Worm (Caenorhabditis elegans) whole organism, early embryonic: Measurements from ENCODE around the gene npr-26.

Experiments used
- B0310.2 ChIP-seq: sonication (generic microtip); optimal IDR thresholded peaks from 2 replicates; lab custom pipeline; 2016; ENCODE audit warnings: mild to moderate bottlenecking, missing genetic modification characterization, missing compliant biosample characterization
- F13C5.2 ChIP-seq: sonication (generic microtip); optimal IDR thresholded peaks from 2 replicates; lab custom pipeline; 2017; ENCODE audit warnings: mild to moderate bottlenecking, missing genetic modification characterization, inconsistent platforms, missing compliant biosample characterization
- ama-1 ChIP-seq: fragments of 150-350 bp; optimal IDR thresholded peaks from 2 replicates; lab custom pipeline; 2014
- ceh-13 ChIP-seq: fragments of 200-800 bp; sonication (Bioruptor generic); optimal IDR thresholded peaks from 2 replicates; lab custom pipeline; 2018; ENCODE audit warnings: mild to moderate bottlenecking, missing genetic modification characterization, missing compliant biosample characterization
- ceh-36 ChIP-seq: sonication (generic microtip); optimal IDR thresholded peaks from 2 replicates; lab custom pipeline; 2016; ENCODE audit warnings: missing genetic modification characterization, inconsistent platforms, missing compliant biosample characterization
- ets-7 ChIP-seq: sonication (generic microtip); optimal IDR thresholded peaks from 2 replicates; lab custom pipeline; 2016; ENCODE audit warnings: missing genotype, missing genetic modification characterization, missing compliant biosample characterization
- flt-1 ChIP-seq: fragments of 200-800 bp; sonication (Bioruptor generic); IDR thresholded peaks from 2 replicates; pipeline ENCODE4 v1.3.6; 2022; ENCODE audit warnings: missing genetic modification characterization, missing compliant biosample characterization
- hmbx-1 ChIP-seq: sonication (generic microtip); optimal IDR thresholded peaks from 2 replicates; lab custom pipeline; 2016; ENCODE audit warnings: mild to moderate bottlenecking, missing genetic modification characterization, missing compliant biosample characterization
- hnd-1 ChIP-seq: sonication (generic microtip); optimal IDR thresholded peaks from 2 replicates; lab custom pipeline; 2016; ENCODE audit warnings: missing genetic modification characterization, missing compliant biosample characterization
- pes-1 ChIP-seq: fragments of 200-800 bp; sonication (Bioruptor generic); IDR thresholded peaks from 2 replicates; pipeline ENCODE4 v1.3.6; 2022; ENCODE audit warnings: missing genetic modification reagents, missing genetic modification characterization, missing compliant biosample characterization
- scrt-1 ChIP-seq: fragments of 200-800 bp; sonication (Bioruptor generic); IDR thresholded peaks from 2 replicates; pipeline ENCODE4 v1.3.6; 2022; ENCODE audit warnings: missing genetic modification characterization, missing compliant biosample characterization
- sea-1 ChIP-seq: fragments of 200-800 bp; sonication (Bioruptor generic); conservative IDR thresholded peaks from 2 replicates; pipeline ENCODE4 v1.3.6; 2022; ENCODE audit warnings: missing genetic modification characterization, missing compliant biosample characterization
- tbx-11 ChIP-seq: fragments of 200-800 bp; sonication (Bioruptor generic); IDR thresholded peaks from 2 replicates; pipeline ENCODE4 v1.3.6; 2022; ENCODE audit warnings: missing genetic modification characterization, missing compliant biosample characterization
- tra-4 ChIP-seq: sonication (generic microtip); optimal IDR thresholded peaks from 2 replicates; lab custom pipeline; 2017; ENCODE audit warnings: missing genetic modification characterization, missing compliant biosample characterization

ce11 chrIV:17405530-17405929, 12.1 kb downstream of the npr-26 start, which contains the start of gene pmp-4:
- TF ChIP-seq hnd-1 (tag; lab: Kevin White, UChicago) (no peak), ama-1 (lab: Kevin White, UChicago) (no peak), hmbx-1 (tag; lab: Kevin White, UChicago) (no peak), tra-4 (tag; lab: Kevin White, UChicago) (no peak), ets-7 (no peak), flt-1 (GFP tag; lab: Robert Waterston, UW) (no peak), sea-1 (GFP tag; lab: Robert Waterston, UW) (no peak), tbx-11 (no peak), ceh-36 (tag; lab: Kevin White, UChicago) (no peak), F13C5.2 (no peak), scrt-1 (no peak), B0310.2 (tag; lab: Kevin White, UChicago) (no peak), pes-1 (no peak), ceh-13 (GFP tag; lab: Kevin White, UChicago) (no peak)
